Fruit fly (Drosophila melanogaster): Measurements from ENCODE around the gene CG43342.

Gene CG43342

dm6 chr3R:22402355-22402754 is 21.2 kb downstream of the CG43342 start, which contains the start of gene CG13856:
TSS of gene CG13856 (plus strand) at chr3R:22402655.
- TF ChIP-seq CG8478 (optimal IDR thresholded peaks at IDR 0.05) (no peak), CTCF (optimal IDR thresholded peaks at IDR 0.05) (no peak)

- TF ChIP-seq CTCF (optimal IDR thresholded peaks at IDR 0.05) = no peak
- TF ChIP-seq CG8478 (optimal IDR thresholded peaks at IDR 0.05) = no peak
These were observed 24.5 kb downstream of the CG43342 start, which contains the start of gene CG13855 for dm6 chr3R:22405639-22406038. TSS of gene CG13855 (plus strand) at chr3R:22405939.

dm6 chr3R:22410537-22411360 is 29.6 kb downstream of the CG43342 start, which contains the start of the genes CG13850 and lqfR:
TSS of gene CG13850 (minus strand) at chr3R:22410915.
TSS of gene lqfR (plus strand) at chr3R:22411301.
- TF ChIP-seq CTCF (optimal IDR thresholded peaks at IDR 0.05) (no peak), CG8478 (optimal IDR thresholded peaks at IDR 0.05) (no peak)

dm6 chr3R:22411879-22412587 is 30.9 kb downstream of the CG43342 start:
- TF ChIP-seq CTCF (optimal IDR thresholded peaks at IDR 0.05) (no peak), CG8478 (optimal IDR thresholded peaks at IDR 0.05) (no peak)

dm6 chr3R:22420911-22421310 is 39.8 kb downstream of the CG43342 start, which contains the start of the genes Nop56 and mats:
TSS of gene Nop56 (minus strand) at chr3R:22421068.
TSS of gene mats (plus strand) at chr3R:22421161.
- no peak for TF ChIP-seq CG8478 (optimal IDR thresholded peaks at IDR 0.05)
- TF ChIP-seq CTCF (optimal IDR thresholded peaks at IDR 0.05) = peak in 1 of 2 experiments; percentile 24

- no peak for TF ChIP-seq CTCF (optimal IDR thresholded peaks at IDR 0.05)
- TF ChIP-seq CG8478 (optimal IDR thresholded peaks at IDR 0.05) = no peak
These were observed 40.5 kb downstream of the CG43342 start for dm6 chr3R:22421618-22422017.

- TF ChIP-seq CG8478 (optimal IDR thresholded peaks at IDR 0.05) (no peak), CTCF (optimal IDR thresholded peaks at IDR 0.05) (no peak)
These were observed 42.9 kb downstream of the CG43342 start for dm6 chr3R:22423996-22424395.

- TF ChIP-seq CTCF (optimal IDR thresholded peaks at IDR 0.05) (no peak), CG8478 (optimal IDR thresholded peaks at IDR 0.05) (no peak)
These were observed 43.6 kb downstream of the CG43342 start, which contains the start of gene pinta for dm6 chr3R:22424602-22425190. TSS of gene pinta (minus strand) at chr3R:22424929.
